Fruit fly (Drosophila melanogaster): ENCODE data around the gene Dip-C.

The Dip-C gene

dm6 chr3R:12398620-12399247 lies 14.8 kb downstream of the Dip-C start, which contains the start of gene Cyp9f3 (continued):
- no peak for TF ChIP-seq Hey (tag; optimal IDR thresholded peaks at IDR 0.05)
- TF ChIP-seq Bteb2 (GFP tag; optimal IDR thresholded peaks at IDR 0.05) = no peak
- no peak for TF ChIP-seq CG2120 (GFP tag; optimal IDR thresholded peaks at IDR 0.05)
- TF ChIP-seq CG18011 (GFP tag; optimal IDR thresholded peaks at IDR 0.05) = peak; percentile 9
- TF ChIP-seq nerfin-2 (GFP tag; IDR thresholded peaks at IDR 0.05; ENCODE audit: partially characterized antibody) = 0 out of 2 replicates have a peak, but pooled peaks have one; percentile 20
- TF ChIP-seq ind (GFP tag; optimal IDR thresholded peaks at IDR 0.05) = no peak
- TF ChIP-seq chm (GFP tag; IDR thresholded peaks at IDR 0.05) = peak; percentile 43
- TF ChIP-seq en (GFP tag; optimal IDR thresholded peaks at IDR 0.05) = no peak
- no peak for TF ChIP-seq Hsf (GFP tag; optimal IDR thresholded peaks at IDR 0.05)
- TF ChIP-seq Abd-B (GFP tag; optimal IDR thresholded peaks at IDR 0.05) = no peak
- TF ChIP-seq aop (GFP tag; IDR thresholded peaks at IDR 0.05) = no peak
- TF ChIP-seq Xrp1 (GFP tag; IDR thresholded peaks at IDR 0.05) = no peak
- TF ChIP-seq CG6854 (GFP tag; optimal IDR thresholded peaks at IDR 0.05) = no peak
- TF ChIP-seq z (GFP tag; IDR thresholded peaks at IDR 0.05) = peak; percentile 88
- TF ChIP-seq stc (GFP tag; IDR thresholded peaks at IDR 0.05) = no peak
- peak; percentile 19 for TF ChIP-seq CG12071 (GFP tag; optimal IDR thresholded peaks at IDR 0.05)
- TF ChIP-seq Dref (GFP tag; IDR thresholded peaks at IDR 0.05) = 0 out of 2 replicates have a peak, but pooled peaks have one; percentile 10
- TF ChIP-seq Ets97D (GFP tag; optimal IDR thresholded peaks at IDR 0.05) = no peak
- no peak for TF ChIP-seq CG4730 (GFP tag; IDR thresholded peaks at IDR 0.05)
- no peak for TF ChIP-seq scrt (GFP tag; optimal IDR thresholded peaks at IDR 0.05)
- no peak for TF ChIP-seq Aef1 (GFP tag; IDR thresholded peaks at IDR 0.05)
- TF ChIP-seq Deaf1 (tag; optimal IDR thresholded peaks at IDR 0.05) = no peak
- TF ChIP-seq fd102C (GFP tag; optimal IDR thresholded peaks at IDR 0.05) = no peak
- no peak for TF ChIP-seq Lim3 (GFP tag; IDR thresholded peaks at IDR 0.05)
- no peak for TF ChIP-seq CG12769 (tag; optimal IDR thresholded peaks at IDR 0.05)
- TF ChIP-seq Jarid2 (GFP tag; optimal IDR thresholded peaks at IDR 0.05) = peak; percentile 54
- peak; percentile 75 for TF ChIP-seq ftz-f1 (GFP tag; optimal IDR thresholded peaks at IDR 0.05)
- TF ChIP-seq CG8281 (tag; optimal IDR thresholded peaks at IDR 0.05) = peak; percentile 8
- TF ChIP-seq MTF-1 (GFP tag; optimal IDR thresholded peaks at IDR 0.05; ENCODE audit: borderline replicate concordance) = peak; percentile 22
- TF ChIP-seq CG8765 (GFP tag; IDR thresholded peaks at IDR 0.05) = no peak
- peak; percentile 14 for TF ChIP-seq gro (GFP tag; optimal IDR thresholded peaks at IDR 0.05)
- 0 out of 3 replicates have a peak, but pooled peaks have one; percentile 22 for TF ChIP-seq dysf (GFP tag; IDR thresholded peaks at IDR 0.05)
- TF ChIP-seq CG6689 (GFP tag; IDR thresholded peaks at IDR 0.05) = no peak
- no peak for TF ChIP-seq CG2116 (GFP tag; optimal IDR thresholded peaks at IDR 0.05)
- no peak for TF ChIP-seq Gug (GFP tag; IDR thresholded peaks at IDR 0.05)
- TF ChIP-seq Pdp1 (GFP tag; optimal IDR thresholded peaks at IDR 0.05) = peak in 1 of 2 experiments; percentile 17
- TF ChIP-seq Doc2 (GFP tag; IDR thresholded peaks at IDR 0.05) = no peak
- TF ChIP-seq Dp (GFP tag; optimal IDR thresholded peaks at IDR 0.05) = no peak
- no peak for TF ChIP-seq Fer2 (tag; optimal IDR thresholded peaks at IDR 0.05)
- TF ChIP-seq Bgb (GFP tag; IDR thresholded peaks at IDR 0.05; ENCODE audit: partially characterized antibody) = no peak
- TF ChIP-seq mirr (GFP tag; optimal IDR thresholded peaks at IDR 0.05) = peak; percentile 69

DNA sequence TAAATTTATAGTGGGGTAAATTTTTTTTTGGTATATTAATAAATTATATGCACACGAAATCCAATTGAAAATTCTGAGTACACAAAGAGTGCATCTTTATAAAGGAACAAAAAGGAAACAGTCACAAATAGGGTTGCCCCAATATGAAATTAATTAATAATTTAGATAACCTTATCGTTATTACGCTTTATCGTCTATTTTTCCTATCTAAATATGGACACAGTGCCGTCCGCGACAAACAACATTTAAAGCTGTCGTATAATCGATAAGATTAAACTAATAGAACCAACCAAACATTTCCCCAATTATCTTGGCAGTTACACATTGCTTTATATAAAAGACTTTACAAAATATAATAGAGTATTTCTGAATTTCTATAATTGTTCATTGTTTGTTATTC lies 15.5 kb downstream of the Dip-C start:
- TF ChIP-seq CG18476 (GFP tag; optimal IDR thresholded peaks at IDR 0.05) (peak; percentile 13), CG6813 (GFP tag; optimal IDR thresholded peaks at IDR 0.05) (peak; percentile 0), exex (tag; optimal IDR thresholded peaks at IDR 0.05) (peak; percentile 86), CG34422 (GFP tag; IDR thresholded peaks at IDR 0.05) (no peak), salm (tag; optimal IDR thresholded peaks at IDR 0.05) (no peak), CG34376 (GFP tag; optimal IDR thresholded peaks at IDR 0.05) (peak; percentile 18), lola (GFP tag; optimal IDR thresholded peaks at IDR 0.05) (no peak), CG7745 (tag; optimal IDR thresholded peaks at IDR 0.05) (peak; percentile 89), D19A (tag; optimal IDR thresholded peaks at IDR 0.05) (peak; percentile 17), mirr (GFP tag; optimal IDR thresholded peaks at IDR 0.05) (peak; percentile 67)
